Worm (Caenorhabditis elegans) whole organism, L4/young adult: ENCODE measurements around the gene glb-11.

Source experiments
- W03F9.2 ChIP-seq: fragments of 150-350 bp; optimal IDR thresholded peaks from 2 replicates; lab custom pipeline; 2014; ENCODE audit warnings: missing biosample characterization, missing genetic modification characterization
- dao-5 ChIP-seq: sonication (generic microtip); optimal IDR thresholded peaks from 2 replicates; lab custom pipeline; 2016; ENCODE audit warnings: missing genotype, missing genetic modification characterization, moderate library complexity, missing compliant biosample characterization

DNA sequence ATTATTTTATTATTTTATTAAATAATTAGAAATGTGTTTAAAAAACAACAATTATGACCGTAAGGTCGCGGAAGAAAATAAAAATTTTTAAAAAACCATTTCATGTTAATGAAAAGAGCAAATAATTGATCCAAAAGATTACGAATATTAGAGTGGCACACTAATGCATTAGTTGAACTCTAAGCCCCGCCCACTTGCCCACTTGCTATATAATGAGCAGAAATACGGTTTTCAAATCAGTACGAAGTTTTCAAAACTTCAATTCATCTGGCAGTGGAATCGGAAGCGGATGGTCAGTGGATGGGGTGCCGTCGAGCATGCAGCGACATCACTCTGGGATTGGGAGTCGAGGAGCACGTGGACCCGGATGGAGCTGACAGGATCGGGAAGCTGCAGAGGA lies 4.2 kb downstream of the glb-11 start, which contains the start of gene C36E8.6:
- TF ChIP-seq W03F9.2 (tag; lab: Kevin White, UChicago) (no peak), dao-5 (tag; lab: Kevin White, UChicago) (no peak)
